Worm (Caenorhabditis elegans): ENCODE measurements around the gene B0244.15.

B0244.15 gene

DNA sequence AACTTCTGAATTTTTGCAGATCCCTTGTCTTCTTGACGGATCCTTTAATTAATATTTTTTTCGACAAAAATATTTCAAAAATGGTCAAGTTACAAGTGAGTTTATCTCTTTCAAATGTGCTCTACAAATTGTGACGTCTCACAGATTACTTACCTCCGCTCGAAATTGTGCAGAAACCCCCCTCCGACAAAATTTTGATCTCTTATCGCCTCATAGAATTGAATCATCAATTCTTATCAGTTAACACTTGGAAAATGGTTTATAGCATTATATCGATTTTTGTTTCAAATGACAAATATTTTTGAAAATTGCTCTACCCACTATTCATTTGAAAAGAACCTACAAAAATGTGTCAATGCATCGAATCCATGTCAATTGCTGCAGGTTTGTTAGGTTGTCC, 8.3 kb upstream of the B0244.15 start, which contains the start of gene B0244.10:
Gene B0244.10, plus strand, starts transcription at position 254 of the 400 bp plus-strand sequence.
- TF ChIP-seq fos-1 (tag; optimal IDR thresholded peaks at IDR 0.05): peak; percentile 98
- TF ChIP-seq lin-13 (GFP tag; optimal IDR thresholded peaks at IDR 0.05): no peak
- peak; percentile 34 for TF ChIP-seq crh-2 (tag; optimal IDR thresholded peaks at IDR 0.05)
- TF ChIP-seq gmeb-1 (tag; optimal IDR thresholded peaks at IDR 0.05): peak; percentile 2
- no peak for TF ChIP-seq Y55F3AM.14 (GFP tag; optimal IDR thresholded peaks at IDR 0.05)

DNA sequence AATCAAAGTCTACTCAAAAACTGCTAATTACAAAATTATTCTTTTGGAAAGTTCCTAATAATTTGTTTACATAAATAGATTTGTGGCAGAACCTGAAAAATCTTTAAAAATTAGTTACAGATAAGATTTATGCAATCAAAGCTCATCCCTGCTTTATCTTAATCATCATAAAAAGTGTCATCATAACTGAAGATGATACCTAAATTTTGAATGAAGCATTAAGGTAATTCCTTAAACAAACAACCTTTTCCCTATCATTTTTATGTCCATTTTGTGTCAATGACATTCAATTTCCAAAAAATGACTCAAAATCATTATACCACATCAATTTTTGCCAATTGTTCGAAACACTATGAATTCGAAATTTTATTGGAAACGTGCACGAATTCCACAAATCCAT, 5.5 kb upstream of the B0244.15 start, which contains the start of gene B0244.6:
Gene B0244.6, plus strand, starts transcription at position 301 of the 400 bp plus-strand sequence.
- TF ChIP-seq peb-1 (tag; optimal IDR thresholded peaks at IDR 0.05): no peak
- no peak for TF ChIP-seq mdl-1 (tag; optimal IDR thresholded peaks at IDR 0.05)
- no peak for TF ChIP-seq lin-11 (tag; optimal IDR thresholded peaks at IDR 0.05)
- no peak for TF ChIP-seq ceh-16 (tag; optimal IDR thresholded peaks at IDR 0.05)
- no peak for TF ChIP-seq nhr-77 (tag; optimal IDR thresholded peaks at IDR 0.05)
- TF ChIP-seq gmeb-1 (tag; optimal IDR thresholded peaks at IDR 0.05): no peak
- TF ChIP-seq blmp-1 (tag; optimal IDR thresholded peaks at IDR 0.05; ENCODE audit: insufficient read depth): no peak
- TF ChIP-seq nhr-23 (tag; optimal IDR thresholded peaks at IDR 0.05): no peak
- TF ChIP-seq unc-39 (tag; optimal IDR thresholded peaks at IDR 0.05): no peak
- no peak for TF ChIP-seq mbf-1 (tag; optimal IDR thresholded peaks at IDR 0.05)
- no peak for TF ChIP-seq Y55F3AM.14 (GFP tag; optimal IDR thresholded peaks at IDR 0.05)

DNA sequence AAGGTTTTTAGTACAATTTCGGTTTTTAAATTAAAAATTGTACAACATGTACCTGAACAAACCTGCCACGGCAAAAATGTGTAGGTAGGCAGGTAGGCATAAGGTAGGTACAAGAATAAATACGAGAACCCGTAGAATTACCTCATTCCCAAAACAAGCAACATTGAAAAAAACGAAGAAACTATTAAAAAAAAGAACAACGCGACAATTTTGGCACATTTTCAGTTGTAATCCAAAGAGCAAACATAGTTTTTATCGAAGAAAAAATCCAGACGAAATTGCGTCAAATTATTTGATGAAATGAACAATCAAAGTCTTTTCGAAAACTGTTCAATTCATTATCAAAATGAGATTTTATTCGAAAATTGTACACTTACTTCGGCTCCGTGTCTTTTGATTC, 2.5 kb upstream of the B0244.15 start, which contains the start of gene B0244.16:
Gene B0244.16, plus strand, starts transcription at position 301 of the 400 bp plus-strand sequence.
- TF ChIP-seq nhr-10 (tag; optimal IDR thresholded peaks at IDR 0.05) (no peak), unc-62 (GFP tag; optimal IDR thresholded peaks at IDR 0.05) (no peak), alr-1 (tag; optimal IDR thresholded peaks at IDR 0.05) (no peak), nhr-11 (tag; optimal IDR thresholded peaks at IDR 0.05) (no peak), nhr-129 (tag; optimal IDR thresholded peaks at IDR 0.05) (no peak), mab-5 (tag; optimal IDR thresholded peaks at IDR 0.05) (no peak), mbf-1 (tag; optimal IDR thresholded peaks at IDR 0.05) (no peak), nhr-6 (tag; optimal IDR thresholded peaks at IDR 0.05) (no peak), elt-3 (tag; optimal IDR thresholded peaks at IDR 0.05) (no peak), sma-9 (GFP tag; optimal IDR thresholded peaks at IDR 0.05) (no peak), sma-9 (tag; optimal IDR thresholded peaks at IDR 0.05) (no peak), nhr-12 (tag; optimal IDR thresholded peaks at IDR 0.05) (no peak), ztf-11 (tag; optimal IDR thresholded peaks at IDR 0.05) (no peak), ceh-82 (tag; optimal IDR thresholded peaks at IDR 0.05) (no peak), crh-2 (tag; optimal IDR thresholded peaks at IDR 0.05) (no peak), lin-11 (tag; optimal IDR thresholded peaks at IDR 0.05) (no peak), lsy-2 (tag; optimal IDR thresholded peaks at IDR 0.05) (no peak), unc-55 (GFP tag; optimal IDR thresholded peaks at IDR 0.05) (no peak)

DNA sequence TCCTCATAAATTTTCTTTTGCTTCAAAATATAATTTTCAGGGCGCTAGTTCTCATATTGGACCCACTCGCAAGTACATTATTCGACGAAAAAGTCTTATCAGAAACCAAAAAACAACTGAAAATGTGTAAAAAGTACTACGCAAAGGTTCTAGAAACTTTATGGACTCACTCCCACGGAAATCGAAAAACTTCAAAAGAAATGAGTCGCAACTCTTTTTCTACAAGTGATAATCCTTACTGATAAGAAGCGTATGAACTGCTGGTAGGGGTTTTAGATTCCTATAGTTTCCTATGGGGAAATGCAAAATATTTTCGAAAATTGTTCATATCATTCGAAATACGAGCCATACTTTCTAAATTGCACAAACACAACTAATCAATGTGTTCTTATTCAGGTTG, 1.4 kb downstream of the B0244.15 start, which contains the start of gene B0244.5:
Gene B0244.5, plus strand, starts transcription at position 301 of the 400 bp plus-strand sequence.
- no peak for TF ChIP-seq nhr-21 (tag; optimal IDR thresholded peaks at IDR 0.05)
- TF ChIP-seq fos-1 (tag; optimal IDR thresholded peaks at IDR 0.05): peak; percentile 4

DNA sequence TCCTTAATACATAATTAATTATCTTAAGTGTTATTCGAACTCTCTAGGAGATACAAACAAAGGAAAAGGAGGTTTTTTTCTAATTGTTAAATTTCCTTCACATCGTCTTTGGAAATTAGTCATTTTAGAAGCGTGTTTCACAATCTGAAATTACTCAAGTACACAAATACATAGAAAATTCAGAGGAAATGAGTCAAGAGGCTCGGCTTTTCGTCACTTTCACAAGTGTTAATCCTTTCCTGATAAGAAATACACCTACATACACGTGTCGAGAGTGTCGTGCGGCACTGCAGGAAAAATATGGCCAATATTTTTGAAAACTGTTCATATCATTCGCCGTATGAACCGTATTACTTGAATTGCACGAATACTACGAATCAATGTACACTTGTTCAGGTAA, 4.0 kb downstream of the B0244.15 start, which contains the start of gene B0244.4:
Gene B0244.4, plus strand, starts transcription at position 301 of the 400 bp plus-strand sequence.
- TF ChIP-seq lin-11 (tag; optimal IDR thresholded peaks at IDR 0.05) (no peak), mdl-1 (tag; optimal IDR thresholded peaks at IDR 0.05) (no peak), aly-2 (tag; optimal IDR thresholded peaks at IDR 0.05) (no peak), crh-2 (tag; optimal IDR thresholded peaks at IDR 0.05) (no peak), lsy-2 (tag; optimal IDR thresholded peaks at IDR 0.05) (no peak), nhr-129 (tag; optimal IDR thresholded peaks at IDR 0.05) (no peak), nhr-23 (tag; optimal IDR thresholded peaks at IDR 0.05) (no peak), nhr-77 (tag; optimal IDR thresholded peaks at IDR 0.05) (no peak)

DNA sequence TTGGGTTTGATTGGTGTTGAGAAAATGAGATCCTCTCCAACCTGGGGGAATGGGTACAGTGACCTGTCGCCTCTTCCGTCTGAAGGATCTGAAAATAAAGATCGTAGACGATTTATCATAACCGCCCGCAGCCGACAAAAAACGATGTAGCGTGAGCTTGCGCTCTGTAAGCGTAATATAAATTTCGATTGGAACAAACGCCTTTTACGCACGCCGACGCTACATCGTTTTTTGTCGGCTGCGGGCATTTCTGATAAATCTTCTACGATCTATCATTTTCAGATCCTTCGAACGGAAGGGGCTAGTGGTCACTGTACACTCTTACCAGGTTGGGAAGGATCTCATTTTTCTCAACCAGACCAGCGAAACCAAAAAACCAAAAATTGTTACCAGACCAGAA, 5.2 kb downstream of the B0244.15 start:
- TF ChIP-seq lsy-2 (tag; optimal IDR thresholded peaks at IDR 0.05) (no peak), nhr-77 (tag; optimal IDR thresholded peaks at IDR 0.05) (no peak)
